Worm (Caenorhabditis elegans): ENCODE data around the gene C07A12.18.
A peak's percentile ranks its signal among the peaks of the same experiment; 100 is the strongest.

- TF ChIP-seq snpc-4 (tag; optimal IDR thresholded peaks at IDR 0.05) = no peak
- TF ChIP-seq nhr-25 (tag; optimal IDR thresholded peaks at IDR 0.05) = peak; percentile 34
Observed at ce11 chrX:4556028-4556427, 6.3 kb upstream of the C07A12.18 start.
